Fruit fly (Drosophila melanogaster): ENCODE data around the gene CG14073.

dm6 chr3L:18832195-18832594, 11.7 kb upstream of the CG14073 start:
- TF ChIP-seq sisA (GFP tag; IDR thresholded peaks at IDR 0.05) = no peak
- TF ChIP-seq jing (GFP tag; optimal IDR thresholded peaks at IDR 0.05) = no peak
- TF ChIP-seq CG13624 (GFP tag; optimal IDR thresholded peaks at IDR 0.05) = no peak
- no peak for TF ChIP-seq CG16813 (GFP tag; IDR thresholded peaks at IDR 0.05; ENCODE audit: partially characterized antibody)
- TF ChIP-seq usp (GFP tag; optimal IDR thresholded peaks at IDR 0.05) = no peak
- no peak for TF ChIP-seq trh (GFP tag; optimal IDR thresholded peaks at IDR 0.05)

Measured in whole organism, embryonic.